Worm (Caenorhabditis elegans): Measurements from ENCODE around the gene F09B12.3.

ce11 chrX:15056737-15057136 is 41.0 kb downstream of the F09B12.3 start, which contains the start of gene H03G16.5:
- no peak for TF ChIP-seq aly-1 (tag; optimal IDR thresholded peaks at IDR 0.05)
- TF ChIP-seq hmg-4 (GFP tag; optimal IDR thresholded peaks at IDR 0.05), result no peak
- TF ChIP-seq pes-1 (GFP tag; IDR thresholded peaks at IDR 0.05), result no peak
- TF ChIP-seq ets-7 (tag; optimal IDR thresholded peaks at IDR 0.05), result no peak
- no peak for TF ChIP-seq flt-1 (GFP tag; IDR thresholded peaks at IDR 0.05)
- TF ChIP-seq ama-1 (optimal IDR thresholded peaks at IDR 0.05), result no peak
- TF ChIP-seq F13C5.2 (tag; optimal IDR thresholded peaks at IDR 0.05), result no peak
- no peak for TF ChIP-seq tbx-37 (GFP tag; conservative IDR thresholded peaks at IDR 0.05)
- no peak for TF ChIP-seq scrt-1 (GFP tag; IDR thresholded peaks at IDR 0.05)
- no peak for TF ChIP-seq B0310.2 (tag; optimal IDR thresholded peaks at IDR 0.05)
- no peak for TF ChIP-seq hnd-1 (tag; optimal IDR thresholded peaks at IDR 0.05)
